Fruit fly (Drosophila melanogaster): ENCODE results near the gene CG34427.
A peak's percentile ranks its signal among the peaks of the same experiment; 100 is the strongest.

The CG34427 gene

dm6 chr3L:8823730-8824374 is 19.3 kb downstream of the CG34427 start:
- TF ChIP-seq CrebA (GFP tag; optimal IDR thresholded peaks at IDR 0.05; ENCODE audit: borderline replicate concordance) (no peak), woc (GFP tag; optimal IDR thresholded peaks at IDR 0.05) (peak; percentile 39), foxo (GFP tag; optimal IDR thresholded peaks at IDR 0.05) (peak in 1 of 2 experiments; percentile 31), Hnf4 (GFP tag; optimal IDR thresholded peaks at IDR 0.05) (peak; percentile 50), ey (GFP tag; optimal IDR thresholded peaks at IDR 0.05) (peak; percentile 62), Abd-B (GFP tag; optimal IDR thresholded peaks at IDR 0.05) (no peak), pan (optimal IDR thresholded peaks at IDR 0.05) (no peak), Dif (GFP tag; optimal IDR thresholded peaks at IDR 0.05; ENCODE audit: partially characterized antibody) (no peak), br (GFP tag; optimal IDR thresholded peaks at IDR 0.05) (peak; percentile 37), jim (GFP tag; optimal IDR thresholded peaks at IDR 0.05) (no peak), Myc (optimal IDR thresholded peaks at IDR 0.05) (no peak), Mio (GFP tag; optimal IDR thresholded peaks at IDR 0.05) (no peak), Rel (GFP tag; optimal IDR thresholded peaks at IDR 0.05) (no peak), Rel (tag; optimal IDR thresholded peaks at IDR 0.05) (peak; percentile 83), usp (GFP tag; optimal IDR thresholded peaks at IDR 0.05) (no peak), Vsx2 (GFP tag; optimal IDR thresholded peaks at IDR 0.05; ENCODE audit: partially characterized antibody) (no peak), OdsH (GFP tag; optimal IDR thresholded peaks at IDR 0.05) (peak; percentile 65), CG32264 (GFP tag; optimal IDR thresholded peaks at IDR 0.05) (no peak), GATAd (GFP tag; optimal IDR thresholded peaks at IDR 0.05) (no peak), dsf (GFP tag; optimal IDR thresholded peaks at IDR 0.05; ENCODE audit: borderline replicate concordance) (no peak), N (GFP tag; optimal IDR thresholded peaks at IDR 0.05) (no peak), Hr83 (GFP tag; optimal IDR thresholded peaks at IDR 0.05; ENCODE audit: poor library complexity, severe bottlenecking) (no peak), Hr78 (GFP tag; optimal IDR thresholded peaks at IDR 0.05) (no peak), dl (GFP tag; optimal IDR thresholded peaks at IDR 0.05; ENCODE audit: insufficient read depth in 1 of 2, partially characterized antibody in 2 of 2) (no peak), rgr (GFP tag; optimal IDR thresholded peaks at IDR 0.05) (peak; percentile 76), CG9705 (GFP tag; optimal IDR thresholded peaks at IDR 0.05) (no peak), psq (GFP tag; optimal IDR thresholded peaks at IDR 0.05) (peak; percentile 46), sv (GFP tag; optimal IDR thresholded peaks at IDR 0.05) (no peak), fru (GFP tag; optimal IDR thresholded peaks at IDR 0.05) (no peak), tai (GFP tag; optimal IDR thresholded peaks at IDR 0.05) (no peak), lola (GFP tag; optimal IDR thresholded peaks at IDR 0.05) (no peak), h (GFP tag; optimal IDR thresholded peaks at IDR 0.05) (peak; percentile 63), Sp1 (GFP tag; optimal IDR thresholded peaks at IDR 0.05) (peak; percentile 67), sage (GFP tag; optimal IDR thresholded peaks at IDR 0.05) (no peak), brk (GFP tag; optimal IDR thresholded peaks at IDR 0.05) (peak; percentile 47), Dfd (GFP tag; optimal IDR thresholded peaks at IDR 0.05) (no peak), dmrt93B (GFP tag; optimal IDR thresholded peaks at IDR 0.05) (no peak), Jra (GFP tag; optimal IDR thresholded peaks at IDR 0.05) (no peak), HLH106 (tag; optimal IDR thresholded peaks at IDR 0.05) (peak; percentile 57)

- TF ChIP-seq Jra (GFP tag; optimal IDR thresholded peaks at IDR 0.05) = peak; percentile 2
- no peak for TF ChIP-seq Dif (GFP tag; optimal IDR thresholded peaks at IDR 0.05; ENCODE audit: partially characterized antibody)
- TF ChIP-seq Hnf4 (GFP tag; optimal IDR thresholded peaks at IDR 0.05) = no peak
- no peak for TF ChIP-seq Mio (GFP tag; optimal IDR thresholded peaks at IDR 0.05)
- TF ChIP-seq tai (GFP tag; optimal IDR thresholded peaks at IDR 0.05) = no peak
- peak in 1 of 2 experiments; percentile 18 for TF ChIP-seq foxo (GFP tag; optimal IDR thresholded peaks at IDR 0.05)
- no peak for TF ChIP-seq Rel (GFP tag; optimal IDR thresholded peaks at IDR 0.05)
- TF ChIP-seq Rel (tag; optimal IDR thresholded peaks at IDR 0.05) = no peak
- peak; percentile 30 for TF ChIP-seq woc (GFP tag; optimal IDR thresholded peaks at IDR 0.05)
- no peak for TF ChIP-seq sage (GFP tag; optimal IDR thresholded peaks at IDR 0.05)
- TF ChIP-seq Dfd (GFP tag; optimal IDR thresholded peaks at IDR 0.05) = no peak
- TF ChIP-seq fru (GFP tag; optimal IDR thresholded peaks at IDR 0.05) = peak; percentile 56
- no peak for TF ChIP-seq usp (GFP tag; optimal IDR thresholded peaks at IDR 0.05)
- no peak for TF ChIP-seq Myc (optimal IDR thresholded peaks at IDR 0.05)
- no peak for TF ChIP-seq sv (GFP tag; optimal IDR thresholded peaks at IDR 0.05)
- no peak for TF ChIP-seq CrebA (GFP tag; optimal IDR thresholded peaks at IDR 0.05; ENCODE audit: borderline replicate concordance)
Observed at dm6 chr3L:8824403-8825029, 20.0 kb downstream of the CG34427 start.

Data from whole organism, wandering third instar larva.